Worm (Caenorhabditis elegans) whole organism, late embryonic: ENCODE data around the gene npr-17.

Experiments used
- C38D4.7 ChIP-seq: fragments of 200-800 bp; sonication (Bioruptor generic); optimal IDR thresholded peaks from 2 replicates; lab custom pipeline; 2018; ENCODE audit warnings: mild to moderate bottlenecking, missing genetic modification characterization, moderate library complexity, missing compliant biosample characterization
- K09A11.1 ChIP-seq: sonication (generic microtip); optimal IDR thresholded peaks from 2 replicates; lab custom pipeline; 2017; ENCODE audit warnings: antibody characterized with exemption, mild to moderate bottlenecking, missing genetic modification characterization, missing compliant biosample characterization; ENCODE audit not compliant: insufficient read depth
- ama-1 ChIP-seq: fragments of 150-350 bp; optimal IDR thresholded peaks from 2 replicates; lab custom pipeline; 2014
- ceh-18 ChIP-seq: sonication (generic microtip); optimal IDR thresholded peaks from 2 replicates; lab custom pipeline; 2016; ENCODE audit warnings: missing genetic modification characterization, missing compliant biosample characterization
- ceh-31 ChIP-seq: sonication (generic microtip); optimal IDR thresholded peaks from 2 replicates; lab custom pipeline; 2016; ENCODE audit warnings: missing genetic modification characterization, missing compliant biosample characterization
- ceh-48 ChIP-seq: sonication (generic microtip); optimal IDR thresholded peaks from 2 replicates; lab custom pipeline; 2016; ENCODE audit warnings: missing genetic modification characterization, inconsistent platforms, missing compliant biosample characterization
- gmeb-2 ChIP-seq: sonication (generic microtip); optimal IDR thresholded peaks from 2 replicates; lab custom pipeline; 2016; ENCODE audit warnings: missing genetic modification characterization, inconsistent platforms, missing compliant biosample characterization
- pha-4 ChIP-seq: fragments of 150-350 bp; optimal IDR thresholded peaks from 2 replicates; lab custom pipeline; 2018; ENCODE audit warnings: missing biosample characterization, missing genetic modification reagents, missing genetic modification characterization
- pqm-1 ChIP-seq: sonication (generic microtip); optimal IDR thresholded peaks from 2 replicates; lab custom pipeline; 2016; ENCODE audit warnings: missing genetic modification characterization, missing compliant biosample characterization
- tbx-7 ChIP-seq: sonication (generic microtip); optimal IDR thresholded peaks from 2 replicates; lab custom pipeline; 2016; ENCODE audit warnings: missing genotype, missing genetic modification characterization, missing compliant biosample characterization
- ztf-16 ChIP-seq: sonication (generic microtip); optimal IDR thresholded peaks from 2 replicates; lab custom pipeline; 2017; ENCODE audit warnings: missing genetic modification characterization, missing compliant biosample characterization

DNA sequence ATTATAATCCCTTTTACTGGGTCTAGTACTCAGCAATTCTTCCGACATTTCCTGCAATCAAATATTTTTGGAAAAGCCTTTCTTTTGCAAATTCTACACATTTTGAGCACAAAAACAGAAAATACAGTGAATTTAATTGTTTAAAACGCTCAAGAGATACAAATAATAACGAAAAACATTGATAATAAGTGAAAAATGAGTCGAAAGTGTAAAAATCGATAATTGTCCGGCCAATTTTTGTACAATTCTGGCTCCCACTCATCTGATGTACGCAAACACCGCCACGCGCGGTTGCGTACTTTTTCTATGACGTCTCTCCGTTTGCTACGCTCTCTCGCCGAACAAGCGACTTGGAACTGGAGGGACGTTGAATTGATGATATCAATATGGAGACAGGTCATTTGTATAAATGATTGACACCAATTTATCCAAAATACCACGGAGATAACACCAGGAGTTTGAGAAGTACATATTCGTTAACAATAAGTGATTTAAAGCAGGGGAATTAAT is 24.6 kb upstream of the npr-17 start, which contains the start of gene lin-36:
- TF ChIP-seq ceh-31: peak; percentile 64
- TF ChIP-seq ama-1 (lab: Kevin White, UChicago): no peak
- TF ChIP-seq pha-4 (tag; lab: Kevin White, UChicago): no peak
- no peak for TF ChIP-seq gmeb-2 (tag; lab: Kevin White, UChicago)
- peak; percentile 46 for TF ChIP-seq ceh-18
- peak; percentile 98 for TF ChIP-seq ceh-48 (tag; lab: Kevin White, UChicago)
- no peak for TF ChIP-seq pqm-1 (tag; lab: Kevin White, UChicago)
- TF ChIP-seq K09A11.1: peak; percentile 30
- no peak for TF ChIP-seq tbx-7 (tag; lab: Kevin White, UChicago)
- TF ChIP-seq ztf-16: no peak
- TF ChIP-seq C38D4.7 (GFP tag; lab: Kevin White, UChicago): no peak
